Fruit fly (Drosophila melanogaster) whole organism, wandering third instar larva: ENCODE results near the gene CG16772.
A peak's percentile ranks its signal among the peaks of the same experiment; 100 is the strongest.

Source experiments
- Abd-B ChIP-seq: fragments of >200 bp; optimal IDR thresholded peaks from 2 replicates; lab custom pipeline; 2017; ENCODE audit warnings: missing biosample characterization, missing genetic modification characterization
- CG32264 ChIP-seq: fragments of 200-800 bp; sonication (Bioruptor generic); optimal IDR thresholded peaks from 2 replicates; lab custom pipeline; 2016; ENCODE audit warnings: missing biosample characterization, missing genetic modification characterization
- CG9705 ChIP-seq: fragments of 200-800 bp; sonication (Bioruptor generic); optimal IDR thresholded peaks from 2 replicates; lab custom pipeline; 2018; ENCODE audit warnings: missing biosample characterization, mild to moderate bottlenecking, missing genetic modification characterization
- CrebA ChIP-seq: fragments of 200-800 bp; sonication (Bioruptor generic); optimal IDR thresholded peaks from 2 replicates; lab custom pipeline; 2016; ENCODE audit warnings: missing biosample characterization, mild to moderate bottlenecking, missing genetic modification characterization, borderline replicate concordance
- Dfd ChIP-seq: fragments of >200 bp; optimal IDR thresholded peaks from 2 replicates; lab custom pipeline; 2017; ENCODE audit warnings: missing biosample characterization, missing genetic modification characterization
- Dif ChIP-seq: fragments of 200-275, 200-300 bp; sonication (Bioruptor generic); optimal IDR thresholded peaks from 2 replicates; lab custom pipeline; 2018; ENCODE audit warnings: missing biosample characterization, missing genetic modification characterization; ENCODE audit not compliant: partially characterized antibody
- GATAd ChIP-seq: sonication (Bioruptor generic); optimal IDR thresholded peaks from 2 replicates; lab custom pipeline; 2016; ENCODE audit warnings: missing biosample characterization, missing genetic modification characterization
- HLH106 ChIP-seq: fragments of 200-800 bp; optimal IDR thresholded peaks from 3 replicates; lab custom pipeline; 2019; ENCODE audit warnings: missing biosample characterization, mild to moderate bottlenecking, missing genetic modification characterization, moderate library complexity
- Hnf4 ChIP-seq: fragments of 200-800 bp; sonication (Bioruptor generic); optimal IDR thresholded peaks from 2 replicates; lab custom pipeline; 2016; ENCODE audit warnings: missing biosample characterization, mild to moderate bottlenecking, missing genetic modification characterization
- Hr78 ChIP-seq: fragments of >200 bp; optimal IDR thresholded peaks from 2 replicates; lab custom pipeline; 2017; ENCODE audit warnings: missing biosample characterization, missing genetic modification characterization
- Hr83 ChIP-seq: fragments of 200-300 bp; sonication (Bioruptor generic); optimal IDR thresholded peaks from 2 replicates; lab custom pipeline; 2016; ENCODE audit warnings: missing biosample characterization, mild to moderate bottlenecking, missing genetic modification characterization, moderate library complexity; ENCODE audit not compliant: poor library complexity, severe bottlenecking
- Jra ChIP-seq: sonication (Bioruptor generic); optimal IDR thresholded peaks from 2 replicates; lab custom pipeline; 2016; ENCODE audit warnings: missing biosample characterization, missing genetic modification characterization
- Mio ChIP-seq: sonication (Bioruptor generic); optimal IDR thresholded peaks from 2 replicates; lab custom pipeline; 2016; ENCODE audit warnings: missing biosample characterization, missing genetic modification characterization
- N ChIP-seq: fragments of >200 bp; optimal IDR thresholded peaks from 2 replicates; lab custom pipeline; 2018; ENCODE audit warnings: missing biosample characterization, missing external identifiers, missing genetic modification characterization
- OdsH ChIP-seq: fragments of 200-800 bp; sonication (Bioruptor generic); optimal IDR thresholded peaks from 2 replicates; lab custom pipeline; 2016; ENCODE audit warnings: missing biosample characterization, mild to moderate bottlenecking, missing genetic modification characterization
- Rel ChIP-seq, 2 experiments: fragments of 200-800 bp; sonication (Bioruptor generic) in 1 of 2; optimal IDR thresholded peaks; 2 replicates in 1 of 2; 3 replicates in 1 of 2; lab custom pipeline; 2016 to 2019; ENCODE audit warnings: mild to moderate bottlenecking in 2 of 2, missing biosample characterization in 2 of 2, missing genetic modification characterization in 2 of 2, moderate library complexity in 1 of 2
- Sp1 ChIP-seq: fragments of 200-800 bp; sonication (Bioruptor generic); optimal IDR thresholded peaks from 3 replicates; lab custom pipeline; 2019; ENCODE audit warnings: missing biosample characterization, mild to moderate bottlenecking, missing genetic modification characterization, moderate library complexity
- Vsx2 ChIP-seq: fragments of 200-300, 225-300 bp; sonication (Bioruptor generic); optimal IDR thresholded peaks from 2 replicates; lab custom pipeline; 2018; ENCODE audit warnings: missing biosample characterization, missing genetic modification characterization; ENCODE audit not compliant: partially characterized antibody
- br ChIP-seq: fragments of 200-800 bp; sonication (Bioruptor generic); optimal IDR thresholded peaks from 2 replicates; lab custom pipeline; 2016; ENCODE audit warnings: missing biosample characterization, missing genetic modification characterization
- brk ChIP-seq: fragments of 200-800 bp; sonication (Bioruptor generic); optimal IDR thresholded peaks from 2 replicates; lab custom pipeline; 2016; ENCODE audit warnings: missing biosample characterization, mild to moderate bottlenecking, missing genetic modification characterization
- dl ChIP-seq, 2 experiments: fragments of 175-275, 200-275 bp in 1 of 2; fragments of 200-275 bp in 1 of 2; sonication (Bioruptor generic); optimal IDR thresholded peaks; lab custom pipeline; 2018; ENCODE audit warnings: mild to moderate bottlenecking in 2 of 2, missing biosample characterization in 2 of 2, missing genetic modification characterization in 2 of 2, moderate library complexity in 2 of 2; ENCODE audit not compliant: partially characterized antibody in 2 of 2, insufficient read depth in 1 of 2
- dmrt93B ChIP-seq: fragments of 200-800 bp; sonication (Bioruptor generic); optimal IDR thresholded peaks from 2 replicates; lab custom pipeline; 2018; ENCODE audit warnings: missing biosample characterization, mild to moderate bottlenecking, missing genetic modification characterization
- ey ChIP-seq: fragments of 200-800 bp; sonication (Bioruptor generic); optimal IDR thresholded peaks from 2 replicates; lab custom pipeline; 2016; ENCODE audit warnings: missing biosample characterization, missing genetic modification characterization
- foxo ChIP-seq, 2 experiments: fragments of 200-800 bp; sonication (Bioruptor generic); optimal IDR thresholded peaks; 2 replicates in 1 of 2; 3 replicates in 1 of 2; lab custom pipeline; 2016 to 2017; ENCODE audit warnings: missing biosample characterization in 2 of 2, missing genetic modification characterization in 2 of 2
- fru ChIP-seq: fragments of 200-800 bp; sonication (Bioruptor generic); optimal IDR thresholded peaks from 3 replicates; lab custom pipeline; 2016; ENCODE audit warnings: missing biosample characterization, mild to moderate bottlenecking, missing genetic modification characterization
- h ChIP-seq: fragments of 200-800 bp; sonication (Bioruptor generic); optimal IDR thresholded peaks from 3 replicates; lab custom pipeline; 2016; ENCODE audit warnings: missing biosample characterization, mild to moderate bottlenecking, missing genetic modification characterization
- jim ChIP-seq: fragments of 175-275, 200-325 bp; sonication (Bioruptor generic); optimal IDR thresholded peaks from 2 replicates; lab custom pipeline; 2016; ENCODE audit warnings: missing biosample characterization, mild to moderate bottlenecking, missing genetic modification characterization
- lola ChIP-seq: fragments of >200 bp; optimal IDR thresholded peaks from 2 replicates; lab custom pipeline; 2017; ENCODE audit warnings: missing biosample characterization, missing genetic modification characterization
- pan ChIP-seq: fragments of >200 bp; optimal IDR thresholded peaks from 2 replicates; lab custom pipeline; 2017
- psq ChIP-seq: fragments of 200-800 bp; sonication (Bioruptor generic); optimal IDR thresholded peaks from 3 replicates; lab custom pipeline; 2017; ENCODE audit warnings: missing biosample characterization, mild to moderate bottlenecking, missing genetic modification characterization, moderate library complexity
- rgr ChIP-seq: fragments of 200-800 bp; sonication (Bioruptor generic); optimal IDR thresholded peaks from 3 replicates; lab custom pipeline; 2016; ENCODE audit warnings: missing biosample characterization, mild to moderate bottlenecking, missing genetic modification characterization
- sage ChIP-seq: fragments of 200-800 bp; sonication (Bioruptor generic); optimal IDR thresholded peaks from 2 replicates; lab custom pipeline; 2016; ENCODE audit warnings: missing biosample characterization, mild to moderate bottlenecking, missing genetic modification characterization
- sv ChIP-seq: fragments of 200-800 bp; sonication (Bioruptor generic); optimal IDR thresholded peaks from 3 replicates; lab custom pipeline; 2016; ENCODE audit warnings: missing biosample characterization, missing genetic modification characterization
- tai ChIP-seq: sonication (Bioruptor generic); optimal IDR thresholded peaks from 2 replicates; lab custom pipeline; 2016; ENCODE audit warnings: missing biosample characterization, missing genetic modification characterization
- usp ChIP-seq: fragments of >200 bp; optimal IDR thresholded peaks from 2 replicates; lab custom pipeline; 2017; ENCODE audit warnings: missing biosample characterization, missing genetic modification characterization
- woc ChIP-seq: sonication (Bioruptor generic); optimal IDR thresholded peaks from 2 replicates; lab custom pipeline; 2016; ENCODE audit warnings: missing biosample characterization, mild to moderate bottlenecking, missing genetic modification characterization

Gene CG16772

dm6 chr2L:19941352-19941851, 21.1 kb upstream of the CG16772 start:
- TF ChIP-seq woc = peak; percentile 22
- no peak for TF ChIP-seq Dfd (GFP tag; lab: Kevin White, UChicago)
- no peak for TF ChIP-seq jim (GFP tag; lab: Kevin White, UChicago)
- TF ChIP-seq brk (GFP tag; lab: Kevin White, UChicago) = peak; percentile 60
- TF ChIP-seq ey = peak; percentile 81
- TF ChIP-seq h (GFP tag; lab: Kevin White, UChicago) = peak; percentile 43
- peak; percentile 82 for TF ChIP-seq Hnf4 (GFP tag; lab: Kevin White, UChicago)
- peak; percentile 51 for TF ChIP-seq dmrt93B (GFP tag; lab: Kevin White, UChicago)
- peak; percentile 14 for TF ChIP-seq Jra (GFP tag; lab: Kevin White, UChicago)
- TF ChIP-seq psq (GFP tag; lab: Kevin White, UChicago) = peak; percentile 62
- TF ChIP-seq lola (GFP tag; lab: Kevin White, UChicago) = no peak
- TF ChIP-seq CrebA (GFP tag; lab: Kevin White, UChicago) = no peak
- TF ChIP-seq pan (lab: Kevin White, UChicago) = no peak
- TF ChIP-seq usp (GFP tag; lab: Kevin White, UChicago) = no peak
- no peak for TF ChIP-seq Hr78 (GFP tag; lab: Kevin White, UChicago)
- no peak for TF ChIP-seq Vsx2
- TF ChIP-seq HLH106 (tag; lab: Kevin White, UChicago) = peak; percentile 50
- TF ChIP-seq sage (GFP tag; lab: Kevin White, UChicago) = no peak
- no peak for TF ChIP-seq N (GFP tag; lab: Kevin White, UChicago)
- no peak for TF ChIP-seq CG32264 (GFP tag; lab: Kevin White, UChicago)
- TF ChIP-seq OdsH = peak; percentile 82
- no peak for TF ChIP-seq CG9705 (GFP tag; lab: Kevin White, UChicago)
- no peak for TF ChIP-seq Hr83
- no peak for TF ChIP-seq Abd-B (GFP tag; lab: Kevin White, UChicago)
- TF ChIP-seq fru = peak; percentile 87
- peak; percentile 84 for TF ChIP-seq sv
- no peak for TF ChIP-seq Rel (GFP tag; optimal IDR thresholded peaks at IDR 0.05; lab: Kevin White, UChicago)
- TF ChIP-seq Rel (tag; optimal IDR thresholded peaks at IDR 0.05; lab: Kevin White, UChicago) = peak; percentile 10
- TF ChIP-seq Mio (GFP tag; lab: Kevin White, UChicago) = no peak
- no peak for TF ChIP-seq Dif
- TF ChIP-seq tai = peak; percentile 51
- peak in 1 of 2 experiments; percentile 82 for TF ChIP-seq foxo (GFP tag; optimal IDR thresholded peaks at IDR 0.05; lab: Kevin White, UChicago)
- peak; percentile 77 for TF ChIP-seq rgr (GFP tag; lab: Kevin White, UChicago)
- no peak for TF ChIP-seq dl (GFP tag; optimal IDR thresholded peaks at IDR 0.05; lab: Kevin White, UChicago; ENCODE audit: insufficient read depth in 1 of 2, partially characterized antibody in 2 of 2)
- no peak for TF ChIP-seq GATAd
- TF ChIP-seq Sp1 (GFP tag; lab: Kevin White, UChicago) = peak; percentile 43
- peak; percentile 82 for TF ChIP-seq br (GFP tag; lab: Kevin White, UChicago)

- no peak for TF ChIP-seq Hr78 (GFP tag; lab: Kevin White, UChicago)
- no peak for TF ChIP-seq pan (lab: Kevin White, UChicago)
- TF ChIP-seq Dif = no peak
- TF ChIP-seq Mio (GFP tag; lab: Kevin White, UChicago) = no peak
- TF ChIP-seq lola (GFP tag; lab: Kevin White, UChicago) = no peak
- no peak for TF ChIP-seq fru
- no peak for TF ChIP-seq jim (GFP tag; lab: Kevin White, UChicago)
- TF ChIP-seq rgr (GFP tag; lab: Kevin White, UChicago) = no peak
- TF ChIP-seq br (GFP tag; lab: Kevin White, UChicago) = no peak
- TF ChIP-seq, all 38 proteins: peak for 0
Observed at dm6 chr2L:19942510-19942909, 20.0 kb upstream of the CG16772 start.

- TF ChIP-seq GATAd = no peak
- TF ChIP-seq ey = no peak
- TF ChIP-seq foxo (GFP tag; optimal IDR thresholded peaks at IDR 0.05; lab: Kevin White, UChicago) = no peak
- no peak for TF ChIP-seq tai
- TF ChIP-seq HLH106 (tag; lab: Kevin White, UChicago) = no peak
- TF ChIP-seq rgr (GFP tag; lab: Kevin White, UChicago) = no peak
- no peak for TF ChIP-seq usp (GFP tag; lab: Kevin White, UChicago)
- TF ChIP-seq jim (GFP tag; lab: Kevin White, UChicago) = no peak
- TF ChIP-seq psq (GFP tag; lab: Kevin White, UChicago) = no peak
- TF ChIP-seq CG32264 (GFP tag; lab: Kevin White, UChicago) = no peak
- TF ChIP-seq, all 38 proteins: peak for 0
Observed at dm6 chr2L:19943112-19943511, 19.4 kb upstream of the CG16772 start.
